Worm (Caenorhabditis elegans) whole organism, early embryonic: ENCODE results near the gene ZK622.1.

Experiments used
- F13C5.2 ChIP-seq: sonication (generic microtip); optimal IDR thresholded peaks from 2 replicates; lab custom pipeline; 2017; ENCODE audit warnings: mild to moderate bottlenecking, missing genetic modification characterization, inconsistent platforms, missing compliant biosample characterization
- ama-1 ChIP-seq: fragments of 150-350 bp; optimal IDR thresholded peaks from 2 replicates; lab custom pipeline; 2014

ce11 chrII:5326024-5326627 is 32.5 kb downstream of the ZK622.1 start:
- no peak for TF ChIP-seq ama-1
- no peak for TF ChIP-seq F13C5.2 (tag; lab: Kevin White, UChicago)
